Worm (Caenorhabditis elegans) whole organism, dauer: ENCODE data around the gene sra-38.

ENCODE experiments used
- unc-62 ChIP-seq: sonication (generic microtip); optimal IDR thresholded peaks from 2 replicates; lab custom pipeline; 2017; ENCODE audit warnings: missing biosample characterization, missing genetic modification reagents, missing genetic modification characterization

sra-38 gene

DNA sequence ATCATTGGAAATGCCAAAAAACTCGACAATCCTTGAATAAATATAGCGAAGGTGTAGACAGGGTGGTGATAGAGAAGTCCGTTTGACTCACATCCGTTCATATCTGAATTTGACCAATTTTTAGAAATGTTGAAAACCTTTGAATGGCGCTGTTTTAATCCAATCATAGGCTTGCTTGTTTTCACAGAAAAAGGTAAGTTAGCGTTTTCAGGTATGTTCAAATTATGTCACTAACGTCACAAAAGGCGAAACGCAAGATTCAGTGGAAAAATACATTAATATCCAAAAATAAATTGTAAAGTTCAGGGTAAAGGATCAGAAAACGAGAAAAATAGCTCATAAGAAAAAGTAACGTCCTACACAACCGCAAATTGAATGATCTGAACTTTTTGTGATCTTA, at the start of gene sra-38:
TSS of gene sra-38 (minus strand) at position 101 of the 400 bp plus-strand sequence.
- no peak for TF ChIP-seq unc-62

DNA sequence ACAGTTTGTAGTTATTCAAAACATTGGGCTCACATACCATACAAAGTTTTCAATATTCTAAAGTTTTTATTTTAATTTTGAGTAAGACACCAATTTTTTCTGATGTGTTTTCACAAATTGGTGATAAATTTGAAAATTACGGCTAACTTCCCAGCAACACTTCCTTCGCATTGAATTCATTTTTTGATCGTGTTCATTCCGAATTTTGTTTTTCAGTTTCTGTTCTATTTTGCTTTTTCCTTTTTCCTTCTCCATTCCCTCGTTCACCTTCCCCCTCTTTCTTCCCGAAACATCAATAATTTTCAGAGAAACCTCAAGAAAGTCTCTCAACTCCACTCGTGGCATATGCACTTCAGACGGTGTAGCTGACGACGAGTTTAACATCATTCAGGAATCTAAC, 48.9 kb upstream of the sra-38 start, which contains the start of gene alg-1:
TSS of gene alg-1 (plus strand) at position 301 of the 400 bp plus-strand sequence.
- TF ChIP-seq unc-62 = no peak

DNA sequence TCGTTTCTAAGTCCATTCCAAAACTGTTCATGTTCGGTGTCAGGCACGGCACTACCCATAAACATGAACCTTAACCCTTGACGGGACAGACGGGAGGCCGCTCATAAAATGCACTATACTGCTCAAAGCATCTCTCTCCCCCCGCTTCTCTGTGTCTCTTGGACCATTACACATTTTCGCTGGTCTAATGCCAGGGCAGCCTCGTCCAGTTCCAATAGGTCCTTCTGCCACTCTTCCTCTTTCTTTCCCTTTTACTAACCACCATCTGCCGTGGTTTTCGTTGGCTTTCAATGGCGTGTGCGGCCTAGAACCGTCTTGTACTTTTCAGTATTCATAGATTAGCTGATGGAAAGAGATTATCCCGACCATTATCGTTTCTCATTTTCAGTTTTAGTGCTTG, 48.2 kb upstream of the sra-38 start:
- no peak for TF ChIP-seq unc-62

DNA sequence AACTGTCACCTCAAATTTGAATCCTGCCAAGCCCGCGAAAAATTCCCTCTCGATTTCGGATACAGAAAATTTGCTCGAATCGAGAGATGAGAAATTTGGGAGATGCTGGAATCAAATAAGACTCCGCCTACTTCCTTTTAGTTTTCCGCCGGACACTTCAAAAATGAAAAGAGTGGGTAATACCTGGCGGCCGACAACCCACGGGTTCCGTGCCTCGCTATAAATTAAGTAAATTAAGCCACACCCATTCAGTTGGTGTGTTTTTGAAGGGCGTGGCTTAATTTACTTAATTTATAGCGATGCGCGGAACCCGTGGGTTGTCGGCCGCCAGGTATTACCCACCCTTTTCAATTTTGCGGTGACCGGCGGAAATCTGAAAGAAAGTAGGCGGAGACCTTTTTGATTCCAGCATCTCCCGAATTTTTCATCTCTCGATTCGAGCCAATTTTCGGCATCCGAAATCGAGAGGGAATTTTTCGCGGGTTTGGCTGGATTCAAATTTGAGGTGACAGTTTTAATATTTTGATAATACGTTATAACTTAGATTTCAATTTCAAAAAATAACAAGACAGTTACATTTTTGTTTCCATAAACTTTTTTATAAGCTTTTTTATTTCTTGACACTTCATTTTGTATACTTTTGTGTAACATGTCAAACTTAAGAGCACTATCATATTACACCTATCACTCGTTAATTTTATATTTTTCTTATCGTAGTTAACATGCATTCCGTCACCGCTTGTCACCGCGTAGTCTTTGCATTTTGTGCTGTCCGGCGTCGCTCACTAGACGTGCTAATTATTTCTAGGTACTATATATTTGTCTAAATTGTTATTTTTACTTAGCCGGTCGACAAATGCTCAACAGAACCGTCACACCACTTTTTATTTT, 47.0 kb upstream of the sra-38 start:
- TF ChIP-seq unc-62 = no peak

DNA sequence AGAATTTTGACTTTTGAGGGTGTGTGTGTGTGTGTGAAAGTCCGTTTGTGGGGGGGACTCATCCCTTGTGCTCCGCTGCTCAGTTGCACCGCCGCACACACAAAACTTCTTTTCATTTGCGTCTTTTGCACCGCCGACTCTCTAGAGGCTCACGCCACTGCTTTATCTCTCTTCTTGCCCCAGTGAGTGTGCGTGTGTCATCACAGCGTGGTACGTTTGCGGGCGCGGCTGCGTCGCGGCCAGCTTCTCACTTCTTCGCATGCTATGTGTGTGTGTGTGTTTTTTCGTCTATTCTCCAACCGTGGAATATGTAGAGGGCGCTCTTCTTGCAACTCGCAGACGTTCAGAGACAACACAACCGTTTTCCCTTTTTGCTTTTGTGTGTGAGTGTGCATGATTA, 45.6 kb upstream of the sra-38 start:
- no peak for TF ChIP-seq unc-62

DNA sequence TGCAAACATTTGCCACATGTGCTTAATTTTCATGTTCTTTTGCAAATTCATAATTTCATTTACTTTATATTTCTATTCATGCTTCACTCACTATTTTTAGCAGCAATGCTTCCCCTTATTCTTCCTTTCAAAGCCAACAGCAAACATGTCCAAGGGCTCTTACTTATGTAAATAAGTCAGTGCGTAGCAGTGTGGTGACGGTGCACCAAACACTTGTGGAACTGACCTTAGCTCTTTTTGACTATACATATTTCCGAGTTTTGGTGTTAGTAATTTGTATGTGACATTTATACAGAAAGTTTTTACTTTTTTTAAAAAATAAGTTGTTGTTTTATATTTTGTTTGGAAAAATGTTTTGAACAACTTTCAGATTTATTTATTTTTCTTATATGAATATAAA, 45.1 kb upstream of the sra-38 start:
- no peak for TF ChIP-seq unc-62

DNA sequence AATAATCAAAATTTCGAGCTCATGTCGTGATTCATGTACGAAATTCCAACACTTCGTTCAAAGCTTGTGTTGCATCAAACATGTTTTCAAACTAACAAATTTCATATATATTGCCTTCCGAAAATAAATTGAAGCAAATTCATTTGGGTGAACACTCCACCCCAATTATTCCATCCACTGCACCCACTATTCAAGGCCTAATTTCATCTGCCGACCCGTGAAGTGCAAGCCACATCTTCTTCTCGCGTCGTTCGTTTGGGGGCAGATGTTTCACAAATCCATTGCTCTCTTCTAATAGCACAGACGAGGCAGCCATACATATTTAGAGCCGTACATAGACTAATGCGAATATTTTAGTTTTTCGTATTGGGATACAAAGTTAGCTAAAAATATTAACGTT, 44.2 kb upstream of the sra-38 start:
- no peak for TF ChIP-seq unc-62

DNA sequence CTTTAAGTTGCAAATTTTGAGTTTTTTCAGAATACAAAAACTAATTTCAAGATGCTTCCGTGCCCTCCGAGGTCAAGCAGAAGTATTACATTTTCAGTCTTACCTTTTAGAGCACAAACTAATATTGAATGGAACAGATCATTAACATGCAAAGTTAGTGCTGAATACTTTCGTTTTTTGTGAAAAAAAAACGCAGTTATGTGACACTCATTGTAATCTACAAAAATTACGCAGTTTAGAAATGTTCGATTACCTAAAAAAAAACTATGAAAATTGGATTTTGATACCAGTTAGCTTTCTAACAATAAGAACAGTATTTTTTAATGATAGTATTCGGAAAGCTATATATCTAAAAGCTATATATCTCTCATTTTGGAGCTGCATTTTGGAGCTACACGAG, 41.9 kb upstream of the sra-38 start:
- no peak for TF ChIP-seq unc-62

DNA sequence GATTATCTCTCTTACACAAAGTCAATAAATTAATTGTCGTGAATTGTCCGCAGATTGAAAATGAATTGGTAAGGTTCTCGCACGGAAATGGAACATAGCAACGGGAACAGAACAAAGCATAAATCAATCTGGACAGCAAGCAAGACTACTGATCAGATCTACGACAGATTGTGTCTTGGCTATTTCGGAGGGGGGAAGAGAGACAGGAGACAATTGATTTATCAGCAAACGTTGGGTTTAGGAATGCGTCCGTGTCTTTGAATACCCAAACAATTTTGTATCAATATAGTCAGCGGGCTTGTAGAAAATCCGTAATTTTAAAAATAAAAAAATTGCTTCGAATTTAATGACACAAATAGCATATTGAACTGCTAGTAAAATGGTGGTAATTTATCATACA, 41.3 kb upstream of the sra-38 start:
- TF ChIP-seq unc-62 = no peak

DNA sequence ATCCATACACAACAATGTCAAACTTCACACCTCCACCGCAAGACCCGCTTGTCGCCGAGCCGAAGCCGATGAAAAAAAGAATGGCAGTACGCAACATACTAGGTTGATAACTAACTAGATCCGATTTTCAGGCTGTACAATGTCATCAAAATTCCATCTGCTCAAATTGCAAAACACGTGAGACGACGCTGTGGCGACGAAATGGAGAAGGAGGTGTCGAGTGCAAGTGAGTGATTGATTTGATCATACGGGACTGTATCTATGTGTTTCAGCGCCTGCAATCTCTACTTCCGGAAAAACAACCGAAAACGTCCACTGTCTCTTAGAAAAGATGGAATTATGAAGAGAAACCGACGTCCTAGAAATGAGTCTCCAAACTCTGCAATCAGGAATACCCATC, 40.3 kb upstream of the sra-38 start:
- TF ChIP-seq unc-62 = no peak

DNA sequence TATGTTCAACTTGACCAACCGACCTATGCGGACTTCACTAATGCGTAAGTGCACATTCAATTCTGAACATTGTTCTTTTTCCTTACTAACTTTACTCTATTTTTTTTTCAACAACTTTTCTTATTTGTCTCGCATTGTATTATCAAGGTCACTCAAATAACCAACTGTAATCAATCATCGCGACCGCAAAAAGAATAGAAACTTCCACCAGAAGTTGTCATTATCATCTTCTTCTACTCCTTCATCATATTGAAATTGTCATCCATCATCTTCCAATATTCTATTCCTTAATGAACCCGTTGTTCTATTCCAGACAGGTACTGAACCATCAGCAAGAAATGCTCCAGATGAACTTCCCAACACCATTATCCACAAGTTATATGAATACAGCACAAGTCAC, 39.4 kb upstream of the sra-38 start:
- no peak for TF ChIP-seq unc-62

DNA sequence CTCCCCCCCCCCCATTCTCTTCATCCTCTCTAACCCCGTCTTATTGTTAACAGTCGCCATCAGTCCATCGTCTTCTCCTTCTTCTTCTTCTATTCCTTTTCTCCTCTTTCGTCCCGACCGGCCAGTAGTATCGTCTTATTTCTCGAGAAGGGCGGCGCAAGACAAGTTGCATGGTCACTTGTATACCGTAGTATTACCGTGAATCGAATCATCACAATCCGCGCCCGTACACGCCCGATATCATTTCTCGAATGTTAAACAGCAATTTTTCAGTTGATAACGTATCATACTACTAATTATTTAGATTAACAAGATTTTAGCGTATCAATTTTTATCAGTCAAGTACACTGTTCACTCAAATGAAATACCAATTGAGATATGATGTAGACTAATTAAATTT, 38.0 kb upstream of the sra-38 start:
- no peak for TF ChIP-seq unc-62

DNA sequence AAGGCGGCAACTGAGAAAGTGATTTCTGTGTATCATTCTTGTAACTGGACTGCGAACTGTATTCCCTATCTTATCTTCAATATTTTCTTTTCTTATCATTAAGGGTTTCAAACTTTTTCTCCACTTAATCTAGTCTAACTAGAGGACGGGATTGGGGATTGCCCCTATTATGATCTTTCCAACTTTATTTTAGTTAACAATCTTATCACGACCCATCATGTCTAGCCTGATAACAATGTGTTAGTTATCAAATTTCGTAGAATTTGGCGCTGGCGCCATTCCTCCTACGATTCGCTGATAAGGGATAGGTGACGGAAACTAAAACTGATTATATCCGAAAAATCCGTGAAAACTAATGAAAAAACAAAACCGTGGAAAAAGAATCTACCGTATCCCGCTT, 37.4 kb upstream of the sra-38 start:
- no peak for TF ChIP-seq unc-62

DNA sequence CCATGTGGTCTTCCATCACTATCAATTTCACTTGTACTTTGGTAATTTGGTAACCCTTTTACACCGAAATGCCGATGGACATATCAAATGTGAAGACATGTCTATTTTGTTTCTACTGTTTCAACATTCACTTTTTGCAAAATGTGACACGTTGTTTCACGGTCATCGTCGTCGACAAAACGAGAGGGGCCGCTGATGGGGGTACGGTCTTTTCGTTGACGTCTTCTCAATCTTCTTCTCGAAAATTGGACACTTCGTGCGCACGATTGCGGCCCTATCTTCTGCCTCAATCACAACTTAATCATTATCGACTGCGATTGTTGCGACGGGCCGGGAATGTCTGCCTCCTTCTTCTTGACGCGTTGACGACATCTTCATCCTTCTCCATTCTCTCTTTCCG, 36.8 kb upstream of the sra-38 start:
- TF ChIP-seq unc-62 = no peak

DNA sequence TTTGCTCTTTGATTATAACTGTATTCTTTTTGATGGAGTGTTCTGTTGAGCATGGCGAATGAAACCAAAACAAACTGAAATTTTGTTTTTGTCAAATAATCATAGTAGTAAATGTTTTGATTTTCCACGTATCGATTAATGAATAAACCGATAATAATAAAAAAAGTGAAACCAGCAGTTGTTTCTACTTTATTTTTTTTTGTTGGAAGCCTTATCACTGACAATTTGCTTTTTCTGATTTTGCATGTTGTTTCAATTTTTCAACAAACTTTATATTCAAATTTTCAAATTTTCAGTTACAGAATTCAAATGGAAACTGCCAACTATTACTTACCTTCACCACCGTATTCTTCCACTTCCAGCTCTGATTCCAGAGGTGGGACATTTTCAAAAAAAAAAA, 34.6 kb upstream of the sra-38 start, which contains the start of gene elt-3:
TSS of gene elt-3 (plus strand) at position 301 of the 400 bp plus-strand sequence.
- no peak for TF ChIP-seq unc-62

DNA sequence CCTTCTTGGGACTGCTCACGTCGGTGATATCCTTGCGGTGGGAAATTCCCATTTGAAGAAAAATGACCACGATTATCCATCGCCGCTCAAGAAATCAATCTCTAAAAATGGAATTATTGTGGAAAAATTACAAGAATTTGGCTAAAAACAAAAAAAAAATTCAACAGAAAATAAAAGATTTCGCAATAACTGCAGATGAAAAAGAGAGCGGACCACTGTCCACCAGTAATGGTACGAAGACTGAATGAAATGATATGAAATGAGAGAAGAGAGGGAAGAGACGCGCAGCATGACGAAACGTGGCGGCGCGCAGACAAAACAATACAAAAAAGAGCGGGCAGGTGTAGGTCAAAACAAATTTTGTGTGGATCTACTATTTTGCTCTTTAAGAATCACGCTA, 29.6 kb upstream of the sra-38 start, which contains the start of gene meg-1:
TSS of gene meg-1 (minus strand) at position 101 of the 400 bp plus-strand sequence.
- TF ChIP-seq unc-62 = no peak

DNA sequence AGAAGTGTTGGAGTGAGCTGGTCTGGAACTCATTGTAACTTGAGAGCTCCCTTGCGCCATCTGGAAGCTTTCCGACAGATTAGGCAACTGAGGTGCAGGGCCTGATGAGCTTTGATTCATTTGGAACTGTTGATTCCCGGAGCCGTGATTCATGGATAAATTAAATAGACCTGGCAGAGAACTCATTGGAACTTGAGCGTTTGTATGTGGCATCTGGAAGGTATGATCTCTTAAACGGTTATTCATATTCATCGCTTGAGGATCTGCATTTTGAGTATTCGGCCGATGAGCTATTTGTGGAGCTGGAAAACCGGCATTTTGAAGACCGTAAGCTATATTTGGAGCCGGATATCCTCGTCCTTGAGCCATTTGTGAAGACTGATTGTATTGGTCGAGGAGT, 28.6 kb upstream of the sra-38 start:
- no peak for TF ChIP-seq unc-62

DNA sequence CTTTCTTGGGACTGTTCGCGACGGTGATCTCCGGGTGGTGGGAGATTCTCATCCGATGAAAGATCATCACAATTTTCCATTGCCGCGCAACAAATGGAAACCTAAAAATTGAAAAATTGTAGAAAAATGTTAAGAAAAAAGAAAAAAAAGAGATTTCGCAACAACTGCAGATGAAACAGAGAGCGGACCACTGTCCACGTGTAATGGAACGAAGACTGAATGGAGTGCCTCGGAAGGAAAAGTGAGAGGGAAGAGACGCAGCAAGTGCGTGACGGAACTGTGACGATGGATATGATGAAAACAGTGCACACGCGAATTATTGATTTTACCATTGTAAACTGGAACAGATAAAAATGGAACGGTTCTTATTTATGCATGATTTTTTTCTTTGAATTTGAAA, 26.1 kb upstream of the sra-38 start, which contains the start of gene meg-2:
TSS of gene meg-2 (minus strand) at position 101 of the 400 bp plus-strand sequence.
- no peak for TF ChIP-seq unc-62
